Fruit fly (Drosophila melanogaster): ENCODE data around the gene tup.

- TF ChIP-seq CG8478 (optimal IDR thresholded peaks at IDR 0.05) (no peak), psq (optimal IDR thresholded peaks at IDR 0.05) (no peak), Dll (optimal IDR thresholded peaks at IDR 0.05) (no peak), pan (optimal IDR thresholded peaks at IDR 0.05) (no peak)
Observed at dm6 chr2L:18929595-18929994, 48.5 kb upstream of the tup start.

All from whole organism.